Worm (Caenorhabditis elegans) whole organism, young adult: Measurements from ENCODE around the gene C34C12.8.
A peak's percentile ranks its signal among the peaks of the same experiment; 100 is the strongest.

Experiments used
- B0336.3 ChIP-seq: fragments of 200-800 bp; sonication (Bioruptor generic); IDR thresholded peaks from 2 replicates; pipeline ENCODE4 v1.3.6; 2022; ENCODE audit warnings: missing genetic modification characterization, missing compliant biosample characterization
- D2030.7 ChIP-seq: fragments of 200-800 bp; sonication (Bioruptor generic); IDR thresholded peaks from 2 replicates; pipeline ENCODE4 v1.3.6; 2022; ENCODE audit warnings: missing genetic modification reagents, missing genetic modification characterization, missing compliant biosample characterization
- F33H1.4 ChIP-seq: fragments of 200-800 bp; sonication (Bioruptor generic); IDR thresholded peaks from 2 replicates; pipeline ENCODE4 v1.3.6; 2022; ENCODE audit warnings: missing genetic modification reagents, missing genetic modification characterization, missing compliant biosample characterization
- F37B4.10 ChIP-seq: fragments of 200-800 bp; sonication (Bioruptor generic); IDR thresholded peaks from 2 replicates; pipeline ENCODE4 v1.3.6; 2022; ENCODE audit warnings: missing genetic modification characterization, missing compliant biosample characterization
- F55B11.4 ChIP-seq: sonication (generic microtip); optimal IDR thresholded peaks from 2 replicates; lab custom pipeline; 2016; ENCODE audit warnings: missing compliant biosample characterization, missing genetic modification characterization, borderline replicate concordance; ENCODE audit not compliant: insufficient read depth
- F57A8.1 ChIP-seq: fragments of 200-800 bp; sonication (Bioruptor generic); optimal IDR thresholded peaks from 2 replicates; lab custom pipeline; 2018; ENCODE audit warnings: mild to moderate bottlenecking, missing genetic modification characterization, moderate library complexity, missing compliant biosample characterization
- K12H6.12 ChIP-seq: fragments of 200-800 bp; sonication (Bioruptor generic); optimal IDR thresholded peaks from 2 replicates; lab custom pipeline; 2018; ENCODE audit warnings: mild to moderate bottlenecking, missing genetic modification characterization, missing compliant biosample characterization
- T26A5.8 ChIP-seq: sonication (generic microtip); optimal IDR thresholded peaks from 2 replicates; lab custom pipeline; 2016; ENCODE audit warnings: missing genetic modification characterization, missing compliant biosample characterization
- Y95B8A.8 ChIP-seq: fragments of 200-800 bp; sonication (Bioruptor generic); IDR thresholded peaks from 2 replicates; pipeline ENCODE4 v1.3.6; 2022; ENCODE audit warnings: missing genetic modification reagents, missing genetic modification characterization, missing compliant biosample characterization
- akir-1 ChIP-seq: fragments of 200-800 bp; sonication (Bioruptor generic); optimal IDR thresholded peaks from 2 replicates; lab custom pipeline; 2018; ENCODE audit warnings: mild to moderate bottlenecking, missing genetic modification characterization, moderate library complexity, missing compliant biosample characterization
- aptf-2 ChIP-seq: fragments of 200-800 bp; sonication (Bioruptor generic); conservative IDR thresholded peaks from 2 replicates; pipeline ENCODE4 v1.3.6; 2022; ENCODE audit warnings: missing genetic modification reagents, missing genetic modification characterization, missing compliant biosample characterization
- attf-5 ChIP-seq: fragments of 200-800 bp; sonication (Bioruptor generic); optimal IDR thresholded peaks from 2 replicates; lab custom pipeline; 2018; ENCODE audit warnings: mild to moderate bottlenecking, missing genetic modification characterization, missing compliant biosample characterization
- bed-1 ChIP-seq: fragments of 200-800 bp; sonication (Bioruptor generic); IDR thresholded peaks from 2 replicates; pipeline ENCODE4 v1.3.6; 2022; ENCODE audit warnings: missing genetic modification reagents, missing genetic modification characterization, missing compliant biosample characterization
- cebp-2 ChIP-seq: fragments of 200-800 bp; sonication (Bioruptor generic); IDR thresholded peaks from 2 replicates; pipeline ENCODE4 v1.3.6; 2022; ENCODE audit warnings: missing genetic modification characterization, missing compliant biosample characterization
- ceh-27 ChIP-seq: fragments of 200-800 bp; sonication (Bioruptor generic); optimal IDR thresholded peaks from 2 replicates; lab custom pipeline; 2018; ENCODE audit warnings: mild to moderate bottlenecking, missing genetic modification characterization, moderate library complexity, missing compliant biosample characterization
- dox-1 ChIP-seq: fragments of 200-800 bp; sonication (Bioruptor generic); IDR thresholded peaks from 2 replicates; pipeline ENCODE4 v1.3.6; 2022; ENCODE audit warnings: missing genetic modification reagents, missing genetic modification characterization, missing compliant biosample characterization
- efl-1 ChIP-seq: fragments of 150-350 bp; optimal IDR thresholded peaks from 2 replicates; lab custom pipeline; 2014; ENCODE audit warnings: missing biosample characterization, missing genetic modification reagents, missing genetic modification characterization
- egl-18 ChIP-seq: fragments of 200-800 bp; sonication (Bioruptor generic); IDR thresholded peaks from 2 replicates; pipeline ENCODE4 v1.3.6; 2022; ENCODE audit warnings: missing genetic modification reagents, missing genetic modification characterization, missing compliant biosample characterization
- egrh-3 ChIP-seq: fragments of 200-800 bp; sonication (Bioruptor generic); IDR thresholded peaks from 2 replicates; pipeline ENCODE4 v1.3.6; 2022; ENCODE audit warnings: missing genetic modification reagents, missing genetic modification characterization, missing compliant biosample characterization
- ekl-4 ChIP-seq: fragments of 200-800 bp; sonication (Bioruptor generic); IDR thresholded peaks from 2 replicates; pipeline ENCODE4 v1.3.6; 2022; ENCODE audit warnings: missing genetic modification reagents, missing genetic modification characterization, missing compliant biosample characterization
- ets-4 ChIP-seq: fragments of 200-800 bp; sonication (Bioruptor generic); optimal IDR thresholded peaks from 2 replicates; lab custom pipeline; 2018; ENCODE audit warnings: mild to moderate bottlenecking, missing genetic modification characterization, missing compliant biosample characterization
- hlh-26 ChIP-seq: fragments of 200-800 bp; sonication (Bioruptor generic); conservative IDR thresholded peaks from 2 replicates; pipeline ENCODE4 v1.3.6; 2022; ENCODE audit warnings: missing genetic modification reagents, missing genetic modification characterization, missing compliant biosample characterization
- hmg-20 ChIP-seq: fragments of 200-800 bp; sonication (Bioruptor generic); IDR thresholded peaks from 2 replicates; pipeline ENCODE4 v1.3.6; 2022; ENCODE audit warnings: missing genetic modification reagents, missing genetic modification characterization, missing compliant biosample characterization
- hsf-1 ChIP-seq: fragments of 200-800 bp; sonication (Bioruptor generic); IDR thresholded peaks from 2 replicates; pipeline ENCODE4 v1.3.6; 2022; ENCODE audit warnings: missing genetic modification reagents, missing genetic modification characterization, missing compliant biosample characterization
- let-607 ChIP-seq, 2 experiments: fragments of 200-800 bp in 1 of 2; sonication (Bioruptor generic) in 1 of 2; sonication (generic microtip) in 1 of 2; optimal IDR thresholded peaks; 2 replicates each; lab custom pipeline; 2016 to 2018; ENCODE audit warnings: mild to moderate bottlenecking in 2 of 2, missing compliant biosample characterization in 2 of 2, missing genetic modification characterization in 2 of 2, moderate library complexity in 2 of 2, missing genotype in 1 of 2
- lin-26 ChIP-seq: fragments of 200-800 bp; sonication (Bioruptor generic); IDR thresholded peaks from 2 replicates; pipeline ENCODE4 v1.3.6; 2022; ENCODE audit warnings: missing genetic modification reagents, missing genetic modification characterization, missing compliant biosample characterization
- lin-54 ChIP-seq: fragments of 200-800 bp; sonication (Bioruptor generic); optimal IDR thresholded peaks from 2 replicates; lab custom pipeline; 2018; ENCODE audit warnings: mild to moderate bottlenecking, missing genetic modification characterization, missing compliant biosample characterization
- lsy-27 ChIP-seq: sonication (generic microtip); optimal IDR thresholded peaks from 2 replicates; lab custom pipeline; 2017; ENCODE audit warnings: missing genetic modification characterization, mild to moderate bottlenecking, missing compliant biosample characterization, antibody characterized with exemption, missing genotype, borderline replicate concordance; ENCODE audit not compliant: insufficient read depth
- madf-10 ChIP-seq: sonication (generic microtip); optimal IDR thresholded peaks from 2 replicates; lab custom pipeline; 2016; ENCODE audit warnings: mild to moderate bottlenecking, missing genetic modification characterization, missing compliant biosample characterization
- mes-4 ChIP-seq: sonication (generic microtip); optimal IDR thresholded peaks from 2 replicates; lab custom pipeline; 2016; ENCODE audit warnings: missing genotype, missing genetic modification characterization, missing compliant biosample characterization
- nfya-2 ChIP-seq: fragments of 200-800 bp; sonication (Bioruptor generic); IDR thresholded peaks from 2 replicates; pipeline ENCODE4 v1.3.6; 2022; ENCODE audit warnings: missing genetic modification reagents, missing genetic modification characterization, missing compliant biosample characterization
- nhr-179 ChIP-seq: sonication (generic microtip); optimal IDR thresholded peaks from 2 replicates; lab custom pipeline; 2016; ENCODE audit warnings: mild to moderate bottlenecking, missing genetic modification characterization, missing compliant biosample characterization
- nhr-27 ChIP-seq: fragments of 200-800 bp; sonication (Bioruptor generic); optimal IDR thresholded peaks from 2 replicates; lab custom pipeline; 2018; ENCODE audit warnings: mild to moderate bottlenecking, missing genetic modification characterization, moderate library complexity, missing compliant biosample characterization
- nhr-90 ChIP-seq: sonication (generic microtip); optimal IDR thresholded peaks from 2 replicates; lab custom pipeline; 2016; ENCODE audit warnings: missing genotype, mild to moderate bottlenecking, missing genetic modification characterization, missing compliant biosample characterization
- pha-4 ChIP-seq: fragments of 150-350 bp; sonication (generic microtip); optimal IDR thresholded peaks from 2 replicates; lab custom pipeline; 2014; ENCODE audit warnings: missing biosample characterization, missing genetic modification reagents, missing genetic modification characterization
- rcor-1 ChIP-seq: fragments of 200-800 bp; sonication (Bioruptor generic); IDR thresholded peaks from 2 replicates; pipeline ENCODE4 v1.3.6; 2022; ENCODE audit warnings: missing genetic modification reagents, missing genetic modification characterization, missing compliant biosample characterization
- rec-8 ChIP-seq, 2 experiments: sonication (generic microtip); optimal IDR thresholded peaks; 2 replicates each; lab custom pipeline; 2016; ENCODE audit warnings: mild to moderate bottlenecking in 2 of 2, missing genetic modification characterization in 2 of 2, missing genetic modification reagents in 2 of 2, missing genotype in 2 of 2, missing biosample characterization in 1 of 2, missing compliant biosample characterization in 1 of 2, moderate library complexity in 1 of 2
- rpc-1 ChIP-seq, 2 experiments: fragments of 150-350 bp in 1 of 2; sonication (generic microtip) in 1 of 2; optimal IDR thresholded peaks; 2 replicates each; lab custom pipeline; 2014 to 2018; ENCODE audit warnings: missing biosample characterization in 1 of 2, missing genetic modification characterization in 1 of 2, missing genetic modification reagents in 1 of 2, missing genotype in 1 of 2
- sdz-38 ChIP-seq: sonication (generic microtip); optimal IDR thresholded peaks from 2 replicates; lab custom pipeline; 2016; ENCODE audit warnings: missing genotype, missing genetic modification characterization, missing compliant biosample characterization
- snpc-3.4 ChIP-seq: sonication (generic microtip); optimal IDR thresholded peaks from 2 replicates; lab custom pipeline; 2017; ENCODE audit warnings: missing genetic modification characterization, mild to moderate bottlenecking, missing compliant biosample characterization, antibody characterized with exemption, moderate library complexity, missing genotype, missing genetic modification reagents
- tlf-1 ChIP-seq: fragments of 200-800 bp; sonication (Bioruptor generic); optimal IDR thresholded peaks from 2 replicates; lab custom pipeline; 2018; ENCODE audit warnings: mild to moderate bottlenecking, missing genetic modification characterization, missing compliant biosample characterization
- unc-62 ChIP-seq: fragments of 150-350 bp; optimal IDR thresholded peaks from 2 replicates; lab custom pipeline; 2014; ENCODE audit warnings: missing biosample characterization, missing genetic modification reagents, missing genetic modification characterization
- xnd-1 ChIP-seq: sonication (generic microtip); optimal IDR thresholded peaks from 2 replicates; lab custom pipeline; 2016; ENCODE audit warnings: missing genotype, missing genetic modification reagents, missing genetic modification characterization, missing compliant biosample characterization
- ztf-18 ChIP-seq: sonication (generic microtip); optimal IDR thresholded peaks from 2 replicates; lab custom pipeline; 2016; ENCODE audit warnings: missing genotype, mild to moderate bottlenecking, missing genetic modification characterization, missing compliant biosample characterization
- ztf-26 ChIP-seq: sonication (generic microtip); optimal IDR thresholded peaks from 2 replicates; lab custom pipeline; 2017; ENCODE audit warnings: missing genetic modification characterization, missing compliant biosample characterization
- ztf-28 ChIP-seq: fragments of 200-800 bp; sonication (Bioruptor generic); IDR thresholded peaks from 2 replicates; pipeline ENCODE4 v1.3.6; 2022; ENCODE audit warnings: missing genetic modification reagents, missing genetic modification characterization, missing compliant biosample characterization
- ztf-6 ChIP-seq: fragments of 200-800 bp; sonication (Bioruptor generic); IDR thresholded peaks from 2 replicates; pipeline ENCODE4 v1.3.6; 2022; ENCODE audit warnings: missing genetic modification reagents, missing genetic modification characterization, missing compliant biosample characterization

Gene C34C12.8

ce11 chrIII:3456226-3456625 lies 4.0 kb upstream of the C34C12.8 start (continued):
- TF ChIP-seq hlh-26: no peak
- TF ChIP-seq ceh-27: peak; percentile 97
- no peak for TF ChIP-seq nhr-179
- TF ChIP-seq egl-18 (GFP tag; lab: Robert Waterston, UW): peak; percentile 91
- TF ChIP-seq lin-26 (GFP tag; lab: Robert Waterston, UW): peak; percentile 25; the same call in 1 of the 2 replicates
- no peak for TF ChIP-seq nhr-27
- peak; percentile 97 for TF ChIP-seq lin-54 (GFP tag; lab: Kevin White, UChicago)
- no peak for TF ChIP-seq F57A8.1 (GFP tag; lab: Kevin White, UChicago)
- TF ChIP-seq mes-4 (tag; lab: Kevin White, UChicago): no peak
- 0 out of 2 replicates have a peak, but pooled peaks have one; percentile 55 for TF ChIP-seq ztf-28
- peak; percentile 12 for TF ChIP-seq rpc-1 (optimal IDR thresholded peaks at IDR 0.05; lab: Kevin White, UChicago)
- TF ChIP-seq rpc-1 (tag; optimal IDR thresholded peaks at IDR 0.05; lab: Kevin White, UChicago): no peak
- peak; percentile 82 for TF ChIP-seq efl-1 (GFP tag; lab: Kevin White, UChicago)
- no peak for TF ChIP-seq rec-8 (tag; optimal IDR thresholded peaks at IDR 0.05; lab: Kevin White, UChicago)
- peak; percentile 3 for TF ChIP-seq lsy-27 (tag; lab: Kevin White, UChicago)
- TF ChIP-seq unc-62: peak; percentile 33
- TF ChIP-seq F37B4.10: peak; percentile 80; the same call in 1 of the 2 replicates
- TF ChIP-seq ekl-4 (GFP tag; lab: Robert Waterston, UW): peak; percentile 96
- TF ChIP-seq ztf-26 (tag; lab: Kevin White, UChicago): peak; percentile 98
- TF ChIP-seq B0336.3: peak; percentile 96
- peak; percentile 96 for TF ChIP-seq pha-4 (tag; lab: Kevin White, UChicago)
- peak; percentile 91 to 95 for TF ChIP-seq let-607 (tag; optimal IDR thresholded peaks at IDR 0.05; lab: Kevin White, UChicago)
- peak; percentile 91 for TF ChIP-seq ztf-18 (tag; lab: Kevin White, UChicago)
- TF ChIP-seq K12H6.12 (tag; lab: Kevin White, UChicago): peak; percentile 94
- TF ChIP-seq Y95B8A.8 (GFP tag; lab: Robert Waterston, UW): peak; percentile 84
- no peak for TF ChIP-seq T26A5.8 (tag; lab: Kevin White, UChicago)
- TF ChIP-seq bed-1 (GFP tag; lab: Robert Waterston, UW): no peak
- TF ChIP-seq egrh-3 (GFP tag; lab: Robert Waterston, UW): no peak
- peak; percentile 80 for TF ChIP-seq hmg-20 (GFP tag; lab: Robert Waterston, UW)
- TF ChIP-seq aptf-2 (GFP tag; lab: Robert Waterston, UW): 0 out of 2 replicates have a peak, but pooled peaks have one; percentile 42
- peak; percentile 94 for TF ChIP-seq dox-1 (GFP tag; lab: Robert Waterston, UW)
- TF ChIP-seq ztf-6: peak; percentile 33; the same call in 1 of the 2 replicates
- TF ChIP-seq hsf-1: peak; percentile 73
- peak; percentile 93 for TF ChIP-seq rcor-1
- TF ChIP-seq F33H1.4 (GFP tag; lab: Robert Waterston, UW): peak; percentile 90
- TF ChIP-seq cebp-2 (GFP tag; lab: Robert Waterston, UW): 0 out of 2 replicates have a peak, but pooled peaks have one; percentile 62
- TF ChIP-seq nfya-2 (GFP tag; lab: Robert Waterston, UW): no peak
- TF ChIP-seq F55B11.4 (tag; lab: Kevin White, UChicago): no peak
- TF ChIP-seq ets-4 (GFP tag; lab: Kevin White, UChicago): no peak
- TF ChIP-seq attf-5 (GFP tag; lab: Kevin White, UChicago): peak; percentile 97
- TF ChIP-seq tlf-1: peak; percentile 98
- TF ChIP-seq snpc-3.4 (tag; lab: Kevin White, UChicago): peak; percentile 75
- peak; percentile 36 for TF ChIP-seq xnd-1 (tag; lab: Kevin White, UChicago)
- peak; percentile 90 for TF ChIP-seq D2030.7 (GFP tag; lab: Robert Waterston, UW)
- no peak for TF ChIP-seq akir-1 (GFP tag; lab: Kevin White, UChicago)
- TF ChIP-seq madf-10 (tag; lab: Kevin White, UChicago): peak; percentile 89
- peak; percentile 30 for TF ChIP-seq nhr-90 (tag; lab: Kevin White, UChicago)
- TF ChIP-seq sdz-38 (tag; lab: Kevin White, UChicago): no peak
